Worm (Caenorhabditis elegans) whole organism, mixed stage, embryonic: ENCODE data around the gene F09G2.1.

Source experiments
- blmp-1 ChIP-seq: fragments of 150-350 bp; optimal IDR thresholded peaks from 2 replicates; lab custom pipeline; 2014; ENCODE audit warnings: missing biosample characterization, missing genetic modification characterization
- ceh-39 ChIP-seq: fragments of 150-350 bp; optimal IDR thresholded peaks from 2 replicates; lab custom pipeline; 2014; ENCODE audit warnings: missing biosample characterization, missing genetic modification characterization
- nhr-12 ChIP-seq: fragments of 150-350 bp; optimal IDR thresholded peaks from 2 replicates; lab custom pipeline; 2014; ENCODE audit warnings: missing biosample characterization, missing genetic modification characterization
- snpc-4 ChIP-seq: fragments of 150-350 bp; optimal IDR thresholded peaks from 2 replicates; lab custom pipeline; 2014; ENCODE audit warnings: missing biosample characterization, missing genetic modification characterization

DNA sequence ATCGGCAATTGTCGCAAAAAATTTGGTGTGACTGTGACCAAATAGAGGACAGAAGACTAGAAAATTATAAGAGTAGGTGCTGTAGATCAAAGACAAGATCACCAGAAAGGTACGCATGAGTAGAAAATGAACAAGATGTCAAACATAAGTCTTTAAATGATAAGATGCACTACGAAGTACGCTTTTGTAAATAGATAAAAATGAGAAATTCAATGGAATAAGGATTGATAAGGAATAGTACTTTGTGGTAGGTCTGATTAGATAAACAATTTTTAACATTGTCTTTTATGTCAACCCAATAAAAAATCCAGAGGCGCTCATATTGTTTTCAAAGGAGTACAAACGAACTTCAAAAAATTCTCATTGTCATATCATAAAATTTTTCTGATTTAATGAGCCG is 49.5 kb upstream of the F09G2.1 start, which contains the start of gene F10D2.8:
- TF ChIP-seq ceh-39 (tag; lab: Kevin White, UChicago) (no peak), snpc-4 (tag; lab: Kevin White, UChicago) (no peak), nhr-12 (tag; lab: Kevin White, UChicago) (no peak), blmp-1 (tag; lab: Kevin White, UChicago) (no peak)
